Worm (Caenorhabditis elegans) whole organism, mixed stage, embryonic: ENCODE data around the gene npr-26.

Experiments used
- M03D4.4 ChIP-seq: sonication (generic microtip); optimal IDR thresholded peaks from 2 replicates; lab custom pipeline; 2017; ENCODE audit warnings: mild to moderate bottlenecking, missing genetic modification characterization, missing compliant biosample characterization
- bed-3 ChIP-seq: fragments of 200-800 bp; sonication (Bioruptor generic); optimal IDR thresholded peaks from 3 replicates; lab custom pipeline; 2018; ENCODE audit warnings: mild to moderate bottlenecking, missing genetic modification characterization, moderate library complexity, missing compliant biosample characterization
- blmp-1 ChIP-seq: fragments of 150-350 bp; optimal IDR thresholded peaks from 2 replicates; lab custom pipeline; 2014; ENCODE audit warnings: missing biosample characterization, missing genetic modification characterization
- ceh-39 ChIP-seq: fragments of 150-350 bp; optimal IDR thresholded peaks from 2 replicates; lab custom pipeline; 2014; ENCODE audit warnings: missing biosample characterization, missing genetic modification characterization
- ceh-43 ChIP-seq: fragments of 200-800 bp; sonication (Bioruptor generic); optimal IDR thresholded peaks from 2 replicates; lab custom pipeline; 2018; ENCODE audit warnings: mild to moderate bottlenecking, missing genetic modification characterization, moderate library complexity, missing compliant biosample characterization
- ces-1 ChIP-seq: fragments of 150-350 bp; optimal IDR thresholded peaks from 2 replicates; lab custom pipeline; 2014; ENCODE audit warnings: missing biosample characterization, missing genetic modification reagents, missing genetic modification characterization
- cnd-1 ChIP-seq: fragments of 200-800 bp; sonication (Bioruptor generic); optimal IDR thresholded peaks from 2 replicates; lab custom pipeline; 2018; ENCODE audit warnings: mild to moderate bottlenecking, missing genetic modification characterization, missing compliant biosample characterization
- elt-1 ChIP-seq: sonication (generic microtip); optimal IDR thresholded peaks from 2 replicates; lab custom pipeline; 2017; ENCODE audit warnings: missing genetic modification characterization, mild to moderate bottlenecking, missing compliant biosample characterization, antibody characterized with exemption, moderate library complexity, borderline replicate concordance; ENCODE audit not compliant: insufficient read depth
- elt-3 ChIP-seq: fragments of 150-350 bp; optimal IDR thresholded peaks from 2 replicates; lab custom pipeline; 2014; ENCODE audit warnings: missing biosample characterization, missing genetic modification characterization
- ham-2 ChIP-seq: fragments of 200-800 bp; sonication (Bioruptor generic); optimal IDR thresholded peaks from 2 replicates; lab custom pipeline; 2018; ENCODE audit warnings: mild to moderate bottlenecking, missing genetic modification characterization, missing compliant biosample characterization
- lin-13 ChIP-seq: fragments of 150-350 bp; optimal IDR thresholded peaks from 2 replicates; lab custom pipeline; 2014; ENCODE audit warnings: missing biosample characterization, missing genetic modification characterization
- lin-32 ChIP-seq: fragments of 200-800 bp; sonication (Bioruptor generic); optimal IDR thresholded peaks from 2 replicates; lab custom pipeline; 2018; ENCODE audit warnings: mild to moderate bottlenecking, missing genetic modification characterization, missing compliant biosample characterization
- lsy-2 ChIP-seq: fragments of 150-350 bp; optimal IDR thresholded peaks from 2 replicates; lab custom pipeline; 2014; ENCODE audit warnings: missing biosample characterization, missing genetic modification characterization
- mab-5 ChIP-seq: fragments of 150-350 bp; optimal IDR thresholded peaks from 2 replicates; lab custom pipeline; 2014; ENCODE audit warnings: missing biosample characterization, missing genetic modification characterization
- mep-1 ChIP-seq: fragments of 150-350 bp; optimal IDR thresholded peaks from 2 replicates; lab custom pipeline; 2017; ENCODE audit warnings: missing biosample characterization, missing genetic modification reagents, missing genetic modification characterization, inconsistent platforms
- mls-2 ChIP-seq: sonication (generic microtip); optimal IDR thresholded peaks from 2 replicates; lab custom pipeline; 2016; ENCODE audit warnings: mild to moderate bottlenecking, missing genetic modification characterization, moderate library complexity, missing compliant biosample characterization
- nhr-2 ChIP-seq: fragments of 150-350 bp; optimal IDR thresholded peaks from 2 replicates; lab custom pipeline; 2014; ENCODE audit warnings: missing biosample characterization, missing genetic modification characterization
- nhr-237 ChIP-seq: fragments of 150-350 bp; optimal IDR thresholded peaks from 2 replicates; lab custom pipeline; 2014; ENCODE audit warnings: missing biosample characterization, missing genetic modification characterization
- nhr-28 ChIP-seq: fragments of 150-350 bp; optimal IDR thresholded peaks from 2 replicates; lab custom pipeline; 2014; ENCODE audit warnings: missing biosample characterization, missing genetic modification characterization
- sem-2 ChIP-seq: fragments of 200-800 bp; sonication (Bioruptor generic); optimal IDR thresholded peaks from 2 replicates; lab custom pipeline; 2018; ENCODE audit warnings: mild to moderate bottlenecking, missing genetic modification characterization, missing compliant biosample characterization
- sptf-1 ChIP-seq: sonication (generic microtip); optimal IDR thresholded peaks from 2 replicates; lab custom pipeline; 2017; ENCODE audit warnings: mild to moderate bottlenecking, missing genetic modification characterization, moderate library complexity, missing compliant biosample characterization
- tbx-8 ChIP-seq: fragments of 200-800 bp; sonication (Bioruptor generic); optimal IDR thresholded peaks from 2 replicates; lab custom pipeline; 2018; ENCODE audit warnings: mild to moderate bottlenecking, missing genetic modification characterization, moderate library complexity, missing compliant biosample characterization
- unc-120 ChIP-seq: sonication (generic microtip); optimal IDR thresholded peaks from 2 replicates; lab custom pipeline; 2017; ENCODE audit warnings: missing genetic modification characterization, missing compliant biosample characterization; ENCODE audit not compliant: poor library complexity, severe bottlenecking
- unc-39 ChIP-seq: fragments of 150-350 bp; optimal IDR thresholded peaks from 2 replicates; lab custom pipeline; 2014; ENCODE audit warnings: missing biosample characterization, missing genetic modification characterization
- unc-62 ChIP-seq: fragments of 150-350 bp; optimal IDR thresholded peaks from 2 replicates; lab custom pipeline; 2014; ENCODE audit warnings: missing biosample characterization, missing genetic modification reagents, missing genetic modification characterization
- zip-8 ChIP-seq: fragments of 150-350 bp; optimal IDR thresholded peaks from 2 replicates; lab custom pipeline; 2014; ENCODE audit warnings: missing biosample characterization, missing genetic modification characterization
- ztf-11 ChIP-seq: fragments of 150-350 bp; optimal IDR thresholded peaks from 2 replicates; lab custom pipeline; 2014; ENCODE audit warnings: missing biosample characterization, missing genetic modification characterization

Gene npr-26

ce11 chrIV:17431287-17431686 lies 13.7 kb upstream of the npr-26 start, which contains the start of gene lact-6:
lact-6 (minus strand) TSS chrIV:17431387.
- no peak for TF ChIP-seq lin-13 (tag; lab: Kevin White, UChicago)
- no peak for TF ChIP-seq unc-62 (GFP tag; lab: Kevin White, UChicago)
- no peak for TF ChIP-seq zip-8 (tag; lab: Kevin White, UChicago)
- TF ChIP-seq ceh-43 (GFP tag; lab: Kevin White, UChicago), result no peak
- TF ChIP-seq, all 35 proteins: peak for 0

- no peak for TF ChIP-seq lsy-2 (tag; lab: Kevin White, UChicago)
- TF ChIP-seq lin-32 (GFP tag; lab: Kevin White, UChicago), result no peak
- no peak for TF ChIP-seq elt-1 (tag; lab: Kevin White, UChicago)
- TF ChIP-seq ceh-43 (GFP tag; lab: Kevin White, UChicago), result no peak
- no peak for TF ChIP-seq nhr-237
- TF ChIP-seq unc-62 (GFP tag; lab: Kevin White, UChicago), result no peak
- TF ChIP-seq ztf-11 (tag; lab: Kevin White, UChicago), result no peak
- no peak for TF ChIP-seq ceh-39 (tag; lab: Kevin White, UChicago)
- TF ChIP-seq mls-2 (tag; lab: Kevin White, UChicago), result no peak
- no peak for TF ChIP-seq M03D4.4 (tag; lab: Kevin White, UChicago)
- TF ChIP-seq cnd-1 (tag; lab: Kevin White, UChicago), result no peak
- TF ChIP-seq zip-8 (tag; lab: Kevin White, UChicago), result no peak
- no peak for TF ChIP-seq elt-3 (tag; lab: Kevin White, UChicago)
- TF ChIP-seq ham-2, result no peak
- TF ChIP-seq nhr-28 (tag; lab: Kevin White, UChicago), result no peak
- no peak for TF ChIP-seq nhr-2 (tag; lab: Kevin White, UChicago)
Measured at ce11 chrIV:17427423-17427822, 9.8 kb upstream of the npr-26 start, which contains the start of gene C06A12.3. C06A12.3 (plus strand) TSS chrIV:17427723.

- TF ChIP-seq tbx-8 (no peak), ces-1 (GFP tag; lab: Kevin White, UChicago) (peak; percentile 17)
Measured at ce11 chrIV:17426970-17427369, 9.3 kb upstream of the npr-26 start.

- no peak for TF ChIP-seq lsy-2 (tag; lab: Kevin White, UChicago)
- no peak for TF ChIP-seq unc-39 (tag; lab: Kevin White, UChicago)
- no peak for TF ChIP-seq nhr-2 (tag; lab: Kevin White, UChicago)
- TF ChIP-seq lin-13 (tag; lab: Kevin White, UChicago), result no peak
- TF ChIP-seq bed-3, result no peak
- TF ChIP-seq blmp-1, result no peak
- no peak for TF ChIP-seq mep-1 (tag; lab: Kevin White, UChicago)
- TF ChIP-seq unc-62 (GFP tag; lab: Kevin White, UChicago), result no peak
- TF ChIP-seq sptf-1 (tag; lab: Kevin White, UChicago), result no peak
- TF ChIP-seq unc-120 (tag; lab: Kevin White, UChicago), result no peak
- TF ChIP-seq mab-5, result no peak
- TF ChIP-seq ham-2, result no peak
- TF ChIP-seq cnd-1 (tag; lab: Kevin White, UChicago), result no peak
- TF ChIP-seq ceh-39 (tag; lab: Kevin White, UChicago), result no peak
- TF ChIP-seq mls-2 (tag; lab: Kevin White, UChicago), result no peak
Measured at ce11 chrIV:17413343-17413742, 4.3 kb downstream of the npr-26 start.

- TF ChIP-seq mls-2 (tag; lab: Kevin White, UChicago), result no peak
- TF ChIP-seq nhr-2 (tag; lab: Kevin White, UChicago), result no peak
- TF ChIP-seq blmp-1, result no peak
- no peak for TF ChIP-seq tbx-8
- TF ChIP-seq sem-2, result no peak
Measured at ce11 chrIV:17407491-17407890, 10.1 kb downstream of the npr-26 start, which contains the start of gene T02D1.9. T02D1.9 (minus strand) TSS chrIV:17407591.

- TF ChIP-seq M03D4.4 (tag; lab: Kevin White, UChicago), result no peak
- TF ChIP-seq lsy-2 (tag; lab: Kevin White, UChicago), result no peak
- no peak for TF ChIP-seq elt-1 (tag; lab: Kevin White, UChicago)
- no peak for TF ChIP-seq nhr-28 (tag; lab: Kevin White, UChicago)
Measured at ce11 chrIV:17407025-17407424, 10.6 kb downstream of the npr-26 start, which contains the start of gene T02D1.7. T02D1.7 (minus strand) TSS chrIV:17407125.
